Worm (Caenorhabditis elegans) whole organism, L2 larva: Measurements from ENCODE around the gene Y45G12B.2.

Source experiments
- elt-3 ChIP-seq: sonication (generic microtip); optimal IDR thresholded peaks from 2 replicates; lab custom pipeline; 2017; ENCODE audit warnings: missing biosample characterization, missing genetic modification characterization
- nhr-12 ChIP-seq: fragments of 150-350 bp; optimal IDR thresholded peaks from 2 replicates; lab custom pipeline; 2014; ENCODE audit warnings: missing biosample characterization, missing genetic modification characterization
- nhr-237 ChIP-seq: fragments of 150-350 bp; optimal IDR thresholded peaks from 2 replicates; lab custom pipeline; 2014; ENCODE audit warnings: missing biosample characterization, missing genetic modification characterization
- nhr-77 ChIP-seq: fragments of 150-350 bp; optimal IDR thresholded peaks from 2 replicates; lab custom pipeline; 2014; ENCODE audit warnings: missing biosample characterization, missing genetic modification characterization

DNA sequence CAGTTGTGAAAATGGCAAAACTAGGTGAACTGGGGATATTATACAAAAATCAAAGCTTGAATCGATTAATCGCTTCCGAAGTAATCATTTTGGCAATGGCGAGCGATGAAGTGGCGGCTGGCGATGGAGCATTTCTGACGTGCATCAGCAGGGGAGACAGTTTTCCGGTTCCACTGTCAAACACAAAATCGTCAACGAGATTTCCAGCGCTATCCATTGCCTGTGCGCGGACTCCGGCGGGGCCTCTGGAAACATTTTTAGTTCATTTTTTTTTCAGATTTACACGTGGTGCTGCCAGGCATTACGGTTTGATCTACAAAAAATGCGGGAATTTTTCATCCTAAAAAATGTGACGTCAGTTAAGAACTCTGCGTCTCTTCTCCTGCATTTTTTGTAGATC, 6.0 kb upstream of the Y45G12B.2 start:
- TF ChIP-seq nhr-77 (tag; lab: Kevin White, UChicago), result no peak
- no peak for TF ChIP-seq elt-3 (tag; lab: Kevin White, UChicago)
- no peak for TF ChIP-seq nhr-12 (tag; lab: Kevin White, UChicago)
- TF ChIP-seq nhr-237, result no peak
